Fruit fly (Drosophila melanogaster) whole organism, wandering third instar larva: ENCODE results near the gene CG8036.

Experiments
- Abd-B ChIP-seq: fragments of >200 bp; optimal IDR thresholded peaks from 2 replicates; lab custom pipeline; 2017; ENCODE audit warnings: missing biosample characterization, missing genetic modification characterization
- CG32264 ChIP-seq: fragments of 200-800 bp; sonication (Bioruptor generic); optimal IDR thresholded peaks from 2 replicates; lab custom pipeline; 2016; ENCODE audit warnings: missing biosample characterization, missing genetic modification characterization
- CG9705 ChIP-seq: fragments of 200-800 bp; sonication (Bioruptor generic); optimal IDR thresholded peaks from 2 replicates; lab custom pipeline; 2018; ENCODE audit warnings: missing biosample characterization, mild to moderate bottlenecking, missing genetic modification characterization
- CrebA ChIP-seq: fragments of 200-800 bp; sonication (Bioruptor generic); optimal IDR thresholded peaks from 2 replicates; lab custom pipeline; 2016; ENCODE audit warnings: missing biosample characterization, mild to moderate bottlenecking, missing genetic modification characterization, borderline replicate concordance
- Dfd ChIP-seq: fragments of >200 bp; optimal IDR thresholded peaks from 2 replicates; lab custom pipeline; 2017; ENCODE audit warnings: missing biosample characterization, missing genetic modification characterization
- Dif ChIP-seq: fragments of 200-275, 200-300 bp; sonication (Bioruptor generic); optimal IDR thresholded peaks from 2 replicates; lab custom pipeline; 2018; ENCODE audit warnings: missing biosample characterization, missing genetic modification characterization; ENCODE audit not compliant: partially characterized antibody
- GATAd ChIP-seq: sonication (Bioruptor generic); optimal IDR thresholded peaks from 2 replicates; lab custom pipeline; 2016; ENCODE audit warnings: missing biosample characterization, missing genetic modification characterization
- HLH106 ChIP-seq: fragments of 200-800 bp; optimal IDR thresholded peaks from 3 replicates; lab custom pipeline; 2019; ENCODE audit warnings: missing biosample characterization, mild to moderate bottlenecking, missing genetic modification characterization, moderate library complexity
- Hnf4 ChIP-seq: fragments of 200-800 bp; sonication (Bioruptor generic); optimal IDR thresholded peaks from 2 replicates; lab custom pipeline; 2016; ENCODE audit warnings: missing biosample characterization, mild to moderate bottlenecking, missing genetic modification characterization
- Hr78 ChIP-seq: fragments of >200 bp; optimal IDR thresholded peaks from 2 replicates; lab custom pipeline; 2017; ENCODE audit warnings: missing biosample characterization, missing genetic modification characterization
- Hr83 ChIP-seq: fragments of 200-300 bp; sonication (Bioruptor generic); optimal IDR thresholded peaks from 2 replicates; lab custom pipeline; 2016; ENCODE audit warnings: missing biosample characterization, mild to moderate bottlenecking, missing genetic modification characterization, moderate library complexity; ENCODE audit not compliant: poor library complexity, severe bottlenecking
- Jra ChIP-seq: sonication (Bioruptor generic); optimal IDR thresholded peaks from 2 replicates; lab custom pipeline; 2016; ENCODE audit warnings: missing biosample characterization, missing genetic modification characterization
- Mio ChIP-seq: sonication (Bioruptor generic); optimal IDR thresholded peaks from 2 replicates; lab custom pipeline; 2016; ENCODE audit warnings: missing biosample characterization, missing genetic modification characterization
- Myc ChIP-seq: fragments of >200 bp; optimal IDR thresholded peaks from 2 replicates; lab custom pipeline; 2017
- N ChIP-seq: fragments of >200 bp; optimal IDR thresholded peaks from 2 replicates; lab custom pipeline; 2018; ENCODE audit warnings: missing biosample characterization, missing external identifiers, missing genetic modification characterization
- OdsH ChIP-seq: fragments of 200-800 bp; sonication (Bioruptor generic); optimal IDR thresholded peaks from 2 replicates; lab custom pipeline; 2016; ENCODE audit warnings: missing biosample characterization, mild to moderate bottlenecking, missing genetic modification characterization
- Rel ChIP-seq, 2 experiments: fragments of 200-800 bp; sonication (Bioruptor generic) in 1 of 2; optimal IDR thresholded peaks; 2 replicates in 1 of 2; 3 replicates in 1 of 2; lab custom pipeline; 2016 to 2019; ENCODE audit warnings: mild to moderate bottlenecking in 2 of 2, missing biosample characterization in 2 of 2, missing genetic modification characterization in 2 of 2, moderate library complexity in 1 of 2
- Sp1 ChIP-seq: fragments of 200-800 bp; sonication (Bioruptor generic); optimal IDR thresholded peaks from 3 replicates; lab custom pipeline; 2019; ENCODE audit warnings: missing biosample characterization, mild to moderate bottlenecking, missing genetic modification characterization, moderate library complexity
- Vsx2 ChIP-seq: fragments of 200-300, 225-300 bp; sonication (Bioruptor generic); optimal IDR thresholded peaks from 2 replicates; lab custom pipeline; 2018; ENCODE audit warnings: missing biosample characterization, missing genetic modification characterization; ENCODE audit not compliant: partially characterized antibody
- br ChIP-seq: fragments of 200-800 bp; sonication (Bioruptor generic); optimal IDR thresholded peaks from 2 replicates; lab custom pipeline; 2016; ENCODE audit warnings: missing biosample characterization, missing genetic modification characterization
- brk ChIP-seq: fragments of 200-800 bp; sonication (Bioruptor generic); optimal IDR thresholded peaks from 2 replicates; lab custom pipeline; 2016; ENCODE audit warnings: missing biosample characterization, mild to moderate bottlenecking, missing genetic modification characterization
- dl ChIP-seq, 2 experiments: fragments of 175-275, 200-275 bp in 1 of 2; fragments of 200-275 bp in 1 of 2; sonication (Bioruptor generic); optimal IDR thresholded peaks; lab custom pipeline; 2018; ENCODE audit warnings: mild to moderate bottlenecking in 2 of 2, missing biosample characterization in 2 of 2, missing genetic modification characterization in 2 of 2, moderate library complexity in 2 of 2; ENCODE audit not compliant: partially characterized antibody in 2 of 2, insufficient read depth in 1 of 2
- dmrt93B ChIP-seq: fragments of 200-800 bp; sonication (Bioruptor generic); optimal IDR thresholded peaks from 2 replicates; lab custom pipeline; 2018; ENCODE audit warnings: missing biosample characterization, mild to moderate bottlenecking, missing genetic modification characterization
- dsf ChIP-seq: sonication (Bioruptor generic); optimal IDR thresholded peaks from 2 replicates; lab custom pipeline; 2016; ENCODE audit warnings: missing biosample characterization, missing genetic modification characterization, borderline replicate concordance
- ey ChIP-seq: fragments of 200-800 bp; sonication (Bioruptor generic); optimal IDR thresholded peaks from 2 replicates; lab custom pipeline; 2016; ENCODE audit warnings: missing biosample characterization, missing genetic modification characterization
- foxo ChIP-seq, 2 experiments: fragments of 200-800 bp; sonication (Bioruptor generic); optimal IDR thresholded peaks; 2 replicates in 1 of 2; 3 replicates in 1 of 2; lab custom pipeline; 2016 to 2017; ENCODE audit warnings: missing biosample characterization in 2 of 2, missing genetic modification characterization in 2 of 2
- fru ChIP-seq: fragments of 200-800 bp; sonication (Bioruptor generic); optimal IDR thresholded peaks from 3 replicates; lab custom pipeline; 2016; ENCODE audit warnings: missing biosample characterization, mild to moderate bottlenecking, missing genetic modification characterization
- h ChIP-seq: fragments of 200-800 bp; sonication (Bioruptor generic); optimal IDR thresholded peaks from 3 replicates; lab custom pipeline; 2016; ENCODE audit warnings: missing biosample characterization, mild to moderate bottlenecking, missing genetic modification characterization
- jim ChIP-seq: fragments of 175-275, 200-325 bp; sonication (Bioruptor generic); optimal IDR thresholded peaks from 2 replicates; lab custom pipeline; 2016; ENCODE audit warnings: missing biosample characterization, mild to moderate bottlenecking, missing genetic modification characterization
- lola ChIP-seq: fragments of >200 bp; optimal IDR thresholded peaks from 2 replicates; lab custom pipeline; 2017; ENCODE audit warnings: missing biosample characterization, missing genetic modification characterization
- pan ChIP-seq: fragments of >200 bp; optimal IDR thresholded peaks from 2 replicates; lab custom pipeline; 2017
- psq ChIP-seq: fragments of 200-800 bp; sonication (Bioruptor generic); optimal IDR thresholded peaks from 3 replicates; lab custom pipeline; 2017; ENCODE audit warnings: missing biosample characterization, mild to moderate bottlenecking, missing genetic modification characterization, moderate library complexity
- rgr ChIP-seq: fragments of 200-800 bp; sonication (Bioruptor generic); optimal IDR thresholded peaks from 3 replicates; lab custom pipeline; 2016; ENCODE audit warnings: missing biosample characterization, mild to moderate bottlenecking, missing genetic modification characterization
- sage ChIP-seq: fragments of 200-800 bp; sonication (Bioruptor generic); optimal IDR thresholded peaks from 2 replicates; lab custom pipeline; 2016; ENCODE audit warnings: missing biosample characterization, mild to moderate bottlenecking, missing genetic modification characterization
- sv ChIP-seq: fragments of 200-800 bp; sonication (Bioruptor generic); optimal IDR thresholded peaks from 3 replicates; lab custom pipeline; 2016; ENCODE audit warnings: missing biosample characterization, missing genetic modification characterization
- tai ChIP-seq: sonication (Bioruptor generic); optimal IDR thresholded peaks from 2 replicates; lab custom pipeline; 2016; ENCODE audit warnings: missing biosample characterization, missing genetic modification characterization
- usp ChIP-seq: fragments of >200 bp; optimal IDR thresholded peaks from 2 replicates; lab custom pipeline; 2017; ENCODE audit warnings: missing biosample characterization, missing genetic modification characterization
- woc ChIP-seq: sonication (Bioruptor generic); optimal IDR thresholded peaks from 2 replicates; lab custom pipeline; 2016; ENCODE audit warnings: missing biosample characterization, mild to moderate bottlenecking, missing genetic modification characterization

The CG8036 gene

dm6 chr3R:8712722-8713131 is 45.1 kb downstream of the CG8036 start, which contains the start of gene CG8112:
TSS of gene CG8112 (plus strand) at chr3R:8712933.
- TF ChIP-seq pan (lab: Kevin White, UChicago) = no peak
- no peak for TF ChIP-seq br (GFP tag; lab: Kevin White, UChicago)
- no peak for TF ChIP-seq lola (GFP tag; lab: Kevin White, UChicago)
- TF ChIP-seq usp (GFP tag; lab: Kevin White, UChicago) = no peak
- peak; percentile 21 for TF ChIP-seq sage
- TF ChIP-seq Hr78 (GFP tag; lab: Kevin White, UChicago) = no peak
- no peak for TF ChIP-seq Hnf4 (GFP tag; lab: Kevin White, UChicago)
- TF ChIP-seq Jra = no peak
- peak in 1 of 2 experiments; percentile 42 for TF ChIP-seq foxo (GFP tag; optimal IDR thresholded peaks at IDR 0.05; lab: Kevin White, UChicago)
- no peak for TF ChIP-seq CG32264 (GFP tag; lab: Kevin White, UChicago)
- no peak for TF ChIP-seq CG9705 (GFP tag; lab: Kevin White, UChicago)
- no peak for TF ChIP-seq tai (GFP tag; lab: Kevin White, UChicago)
- no peak for TF ChIP-seq GATAd (GFP tag; lab: Kevin White, UChicago)
- no peak for TF ChIP-seq Hr83
- no peak for TF ChIP-seq Abd-B
- no peak for TF ChIP-seq woc
- peak; percentile 33 for TF ChIP-seq rgr (GFP tag; lab: Kevin White, UChicago)
- TF ChIP-seq jim (GFP tag; lab: Kevin White, UChicago) = no peak
- TF ChIP-seq HLH106 (tag; lab: Kevin White, UChicago) = peak; percentile 39
- no peak for TF ChIP-seq Myc (lab: Kevin White, UChicago)
- no peak for TF ChIP-seq Vsx2 (GFP tag; lab: Kevin White, UChicago)
- no peak for TF ChIP-seq dsf (GFP tag; lab: Kevin White, UChicago)
- no peak for TF ChIP-seq N (GFP tag; lab: Kevin White, UChicago)
- no peak for TF ChIP-seq h (GFP tag; lab: Kevin White, UChicago)
- TF ChIP-seq CrebA (GFP tag; lab: Kevin White, UChicago) = no peak
- peak; percentile 52 for TF ChIP-seq Sp1
- TF ChIP-seq Mio (GFP tag; lab: Kevin White, UChicago) = no peak
- peak; percentile 9 for TF ChIP-seq fru (GFP tag; lab: Kevin White, UChicago)
- TF ChIP-seq sv (GFP tag; lab: Kevin White, UChicago) = no peak
- peak; percentile 5 for TF ChIP-seq Dif (GFP tag; lab: Kevin White, UChicago)
- no peak for TF ChIP-seq OdsH (GFP tag; lab: Kevin White, UChicago)
- TF ChIP-seq Rel (GFP tag; optimal IDR thresholded peaks at IDR 0.05; lab: Kevin White, UChicago) = no peak
- TF ChIP-seq Rel (tag; optimal IDR thresholded peaks at IDR 0.05; lab: Kevin White, UChicago) = peak; percentile 9
- TF ChIP-seq psq (GFP tag; lab: Kevin White, UChicago) = peak; percentile 49
- TF ChIP-seq dmrt93B = peak; percentile 19
- no peak for TF ChIP-seq brk (GFP tag; lab: Kevin White, UChicago)
- no peak for TF ChIP-seq Dfd (GFP tag; lab: Kevin White, UChicago)
- no peak for TF ChIP-seq ey (GFP tag; lab: Kevin White, UChicago)
- no peak for TF ChIP-seq dl (GFP tag; optimal IDR thresholded peaks at IDR 0.05; lab: Kevin White, UChicago; ENCODE audit: insufficient read depth in 1 of 2, partially characterized antibody in 2 of 2)

- TF ChIP-seq Hnf4 (GFP tag; lab: Kevin White, UChicago) (no peak), sv (GFP tag; lab: Kevin White, UChicago) (no peak), Rel (GFP tag; optimal IDR thresholded peaks at IDR 0.05; lab: Kevin White, UChicago) (no peak), Rel (tag; optimal IDR thresholded peaks at IDR 0.05; lab: Kevin White, UChicago) (no peak), CrebA (GFP tag; lab: Kevin White, UChicago) (no peak), Vsx2 (GFP tag; lab: Kevin White, UChicago) (no peak), usp (GFP tag; lab: Kevin White, UChicago) (no peak), h (GFP tag; lab: Kevin White, UChicago) (no peak), rgr (GFP tag; lab: Kevin White, UChicago) (no peak), HLH106 (tag; lab: Kevin White, UChicago) (no peak), dsf (GFP tag; lab: Kevin White, UChicago) (no peak), Sp1 (no peak), Mio (GFP tag; lab: Kevin White, UChicago) (no peak), N (GFP tag; lab: Kevin White, UChicago) (no peak)
Observed at dm6 chr3R:8715371-8715770, 47.7 kb downstream of the CG8036 start.
